Worm (Caenorhabditis elegans) whole organism, L4/young adult: ENCODE results near the gene ptp-5.2.

ENCODE experiments used
- W03F9.2 ChIP-seq: fragments of 150-350 bp; optimal IDR thresholded peaks from 2 replicates; lab custom pipeline; 2014; ENCODE audit warnings: missing biosample characterization, missing genetic modification characterization
- dao-5 ChIP-seq: sonication (generic microtip); optimal IDR thresholded peaks from 2 replicates; lab custom pipeline; 2016; ENCODE audit warnings: missing genotype, missing genetic modification characterization, moderate library complexity, missing compliant biosample characterization
- him-1 ChIP-seq: sonication (generic microtip); optimal IDR thresholded peaks from 2 replicates; lab custom pipeline; 2016; ENCODE audit warnings: missing genotype, missing genetic modification reagents, missing genetic modification characterization, missing compliant biosample characterization

ce11 chrIV:14770663-14771062 is 9.9 kb upstream of the ptp-5.2 start:
- no peak for TF ChIP-seq him-1 (tag; lab: Kevin White, UChicago)
- TF ChIP-seq W03F9.2 (tag; lab: Kevin White, UChicago): no peak
- TF ChIP-seq dao-5: no peak
